Fruit fly (Drosophila melanogaster): ENCODE measurements around the gene YL-1.

The YL-1 gene

dm6 chr2L:10987370-10987853, 17.2 kb downstream of the YL-1 start, which contains the start of the genes piwi and CG12253 (continued):
- no peak for TF ChIP-seq Eip74EF (GFP tag; optimal IDR thresholded peaks at IDR 0.05)
- no peak for TF ChIP-seq fd102C (GFP tag; optimal IDR thresholded peaks at IDR 0.05)
- no peak for TF ChIP-seq pros (GFP tag; optimal IDR thresholded peaks at IDR 0.05)
- peak; percentile 69 for TF ChIP-seq twi (tag; optimal IDR thresholded peaks at IDR 0.05)
- TF ChIP-seq fd96Cb (tag; optimal IDR thresholded peaks at IDR 0.05), result peak; percentile 70
- peak; percentile 49 for TF ChIP-seq HLH54F (GFP tag; optimal IDR thresholded peaks at IDR 0.05)
- TF ChIP-seq pzg (GFP tag; optimal IDR thresholded peaks at IDR 0.05), result peak; percentile 11
- TF ChIP-seq CG2889 (GFP tag; IDR thresholded peaks at IDR 0.05), result peak; percentile 69; the same call in 2 of the 3 replicates
- no peak for TF ChIP-seq CG7372 (GFP tag; IDR thresholded peaks at IDR 0.05)
- no peak for TF ChIP-seq Dfd (GFP tag; optimal IDR thresholded peaks at IDR 0.05)
- TF ChIP-seq CG7928 (GFP tag; optimal IDR thresholded peaks at IDR 0.05), result peak; percentile 1
- no peak for TF ChIP-seq bowl (GFP tag; IDR thresholded peaks at IDR 0.05)
- TF ChIP-seq repo (GFP tag; optimal IDR thresholded peaks at IDR 0.05), result no peak
- peak; percentile 17 for TF ChIP-seq CG13296 (GFP tag; optimal IDR thresholded peaks at IDR 0.05)
- TF ChIP-seq lola (GFP tag; optimal IDR thresholded peaks at IDR 0.05), result peak in 1 of 3 experiments; percentile 88
- peak; percentile 57 for TF ChIP-seq CG17829 (tag; optimal IDR thresholded peaks at IDR 0.05)
- peak; percentile 25 for TF ChIP-seq Dip3 (GFP tag; optimal IDR thresholded peaks at IDR 0.05)
- no peak for TF ChIP-seq bigmax (GFP tag; optimal IDR thresholded peaks at IDR 0.05)
- TF ChIP-seq Oli (tag; optimal IDR thresholded peaks at IDR 0.05), result no peak
- TF ChIP-seq Dll (GFP tag; IDR thresholded peaks at IDR 0.05; ENCODE audit: partially characterized antibody), result no peak
- no peak for TF ChIP-seq CG9215 (GFP tag; IDR thresholded peaks at IDR 0.05)
- peak; percentile 49; the same call in 1 of the 2 replicates for TF ChIP-seq Ada2b (GFP tag; IDR thresholded peaks at IDR 0.05)
- TF ChIP-seq Rfx (GFP tag; IDR thresholded peaks at IDR 0.05), result peak; percentile 83
- no peak for TF ChIP-seq HmgD (GFP tag; optimal IDR thresholded peaks at IDR 0.05)
- no peak for TF ChIP-seq ab (GFP tag; optimal IDR thresholded peaks at IDR 0.05)
- TF ChIP-seq sc (optimal IDR thresholded peaks at IDR 0.05), result no peak
- peak; percentile 67 for TF ChIP-seq sc (GFP tag; optimal IDR thresholded peaks at IDR 0.05)
- TF ChIP-seq PHDP (tag; optimal IDR thresholded peaks at IDR 0.05), result peak; percentile 87
- peak; percentile 52 for TF ChIP-seq Usf (GFP tag; optimal IDR thresholded peaks at IDR 0.05)
- TF ChIP-seq Jarid2 (GFP tag; optimal IDR thresholded peaks at IDR 0.05), result no peak
- TF ChIP-seq CG9876 (GFP tag; optimal IDR thresholded peaks at IDR 0.05), result no peak
- TF ChIP-seq scrt (GFP tag; optimal IDR thresholded peaks at IDR 0.05), result no peak
- peak; percentile 42 for TF ChIP-seq CG4424 (GFP tag; optimal IDR thresholded peaks at IDR 0.05)
- peak; percentile 67; the same call in 2 of the 3 replicates for TF ChIP-seq zfh1 (GFP tag; IDR thresholded peaks at IDR 0.05)
- TF ChIP-seq pnt (GFP tag; optimal IDR thresholded peaks at IDR 0.05), result no peak
- no peak for TF ChIP-seq NFAT (GFP tag; IDR thresholded peaks at IDR 0.05)
- peak; percentile 90 for TF ChIP-seq slbo (GFP tag; IDR thresholded peaks at IDR 0.05)
- no peak for TF ChIP-seq dmrt99B (tag; optimal IDR thresholded peaks at IDR 0.05)
- peak; percentile 90 for TF ChIP-seq CG13424 (tag; optimal IDR thresholded peaks at IDR 0.05)
- TF ChIP-seq fd3F (GFP tag; optimal IDR thresholded peaks at IDR 0.05), result peak; percentile 85
- TF ChIP-seq ash1 (GFP tag; optimal IDR thresholded peaks at IDR 0.05), result no peak
- TF ChIP-seq Dad (GFP tag; optimal IDR thresholded peaks at IDR 0.05), result no peak
- TF ChIP-seq dm (GFP tag; optimal IDR thresholded peaks at IDR 0.05), result peak; percentile 33
- TF ChIP-seq CG34224 (GFP tag; IDR thresholded peaks at IDR 0.05; ENCODE audit: partially characterized antibody), result no peak
- no peak for TF ChIP-seq CG30431 (GFP tag; optimal IDR thresholded peaks at IDR 0.05)
- TF ChIP-seq CG10267 (tag; optimal IDR thresholded peaks at IDR 0.05), result peak; percentile 71
- no peak for TF ChIP-seq run (tag; optimal IDR thresholded peaks at IDR 0.05)
- TF ChIP-seq Sry-β (GFP tag; optimal IDR thresholded peaks at IDR 0.05), result no peak
- TF ChIP-seq CG34376 (GFP tag; optimal IDR thresholded peaks at IDR 0.05), result no peak
- TF ChIP-seq CG11247 (GFP tag; IDR thresholded peaks at IDR 0.05), result peak; percentile 74
- TF ChIP-seq Drgx (GFP tag; IDR thresholded peaks at IDR 0.05), result 0 out of 2 replicates have a peak, but pooled peaks have one; percentile 11
